Worm (Caenorhabditis elegans) whole organism, midembryonic: Measurements from ENCODE around the gene Y97E10B.1.

Experiments used
- T22C8.4 ChIP-seq: fragments of 200-800 bp; sonication (Bioruptor generic); IDR thresholded peaks from 2 replicates; pipeline ENCODE4 v1.3.6; 2022; ENCODE audit warnings: missing genetic modification characterization, missing compliant biosample characterization
- cog-1 ChIP-seq: sonication (generic microtip); optimal IDR thresholded peaks from 2 replicates; lab custom pipeline; 2016; ENCODE audit warnings: missing genetic modification characterization, missing compliant biosample characterization
- flt-1 ChIP-seq: fragments of 200-800 bp; sonication (Bioruptor generic); IDR thresholded peaks from 2 replicates; pipeline ENCODE4 v1.3.6; 2022; ENCODE audit warnings: missing genetic modification characterization, missing compliant biosample characterization
- klf-2 ChIP-seq: fragments of 200-800 bp; sonication (Bioruptor generic); conservative IDR thresholded peaks from 2 replicates; pipeline ENCODE4 v1.3.6; 2022; ENCODE audit warnings: missing genetic modification reagents, missing genetic modification characterization, missing compliant biosample characterization
- med-1 ChIP-seq: sonication (generic microtip); optimal IDR thresholded peaks from 2 replicates; lab custom pipeline; 2017; ENCODE audit warnings: missing genetic modification characterization, mild to moderate bottlenecking, missing compliant biosample characterization, antibody characterized with exemption, missing genetic modification reagents; ENCODE audit not compliant: insufficient read depth
- ref-1 ChIP-seq: fragments of 200-800 bp; sonication (Bioruptor generic); conservative IDR thresholded peaks from 2 replicates; pipeline ENCODE4 v1.3.6; 2022; ENCODE audit warnings: missing genetic modification reagents, missing genetic modification characterization, missing compliant biosample characterization
- tab-1 ChIP-seq: fragments of 200-800 bp; sonication (Bioruptor generic); IDR thresholded peaks from 2 replicates; pipeline ENCODE4 v1.3.6; 2022; ENCODE audit warnings: missing genetic modification characterization, missing compliant biosample characterization
- ztf-23 ChIP-seq: fragments of 200-800 bp; sonication (Bioruptor generic); IDR thresholded peaks from 2 replicates; pipeline ENCODE4 v1.3.6; 2022; ENCODE audit warnings: missing genetic modification reagents, missing genetic modification characterization, missing compliant biosample characterization
- ztf-29 ChIP-seq: fragments of 200-800 bp; sonication (Bioruptor generic); IDR thresholded peaks from 2 replicates; pipeline ENCODE4 v1.3.6; 2022; ENCODE audit warnings: missing genetic modification reagents, missing genetic modification characterization, missing compliant biosample characterization

The Y97E10B.1 gene

DNA sequence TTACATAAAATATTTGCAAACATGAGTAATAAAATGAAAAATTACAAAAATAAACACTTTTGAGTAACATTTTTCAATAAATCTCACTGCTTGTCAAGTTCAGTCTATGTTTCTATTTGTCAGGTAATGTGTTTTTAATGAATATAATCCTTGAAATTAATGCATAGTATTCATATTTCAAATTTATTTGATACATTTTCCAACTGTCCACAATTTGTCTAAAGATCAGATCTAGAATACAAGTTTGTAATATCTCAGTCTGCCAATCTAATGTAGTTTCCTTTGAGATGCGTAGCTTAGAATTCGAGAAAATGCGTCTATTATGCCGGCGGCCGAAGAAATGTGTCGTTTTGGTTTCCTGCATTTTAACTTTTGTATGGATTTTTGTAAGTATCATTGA is at the start of gene Y97E10B.1:
Y97E10B.1 (plus strand) TSS at position 301 of the 400 bp plus-strand sequence.
- TF ChIP-seq flt-1 (GFP tag; lab: Robert Waterston, UW) (no peak), ztf-23 (GFP tag; lab: Robert Waterston, UW) (no peak), cog-1 (tag; lab: Kevin White, UChicago) (no peak), med-1 (GFP tag; lab: Kevin White, UChicago) (no peak), T22C8.4 (no peak), ref-1 (GFP tag; lab: Robert Waterston, UW) (no peak), ztf-29 (GFP tag; lab: Robert Waterston, UW) (no peak), klf-2 (no peak), tab-1 (GFP tag; lab: Robert Waterston, UW) (no peak)

DNA sequence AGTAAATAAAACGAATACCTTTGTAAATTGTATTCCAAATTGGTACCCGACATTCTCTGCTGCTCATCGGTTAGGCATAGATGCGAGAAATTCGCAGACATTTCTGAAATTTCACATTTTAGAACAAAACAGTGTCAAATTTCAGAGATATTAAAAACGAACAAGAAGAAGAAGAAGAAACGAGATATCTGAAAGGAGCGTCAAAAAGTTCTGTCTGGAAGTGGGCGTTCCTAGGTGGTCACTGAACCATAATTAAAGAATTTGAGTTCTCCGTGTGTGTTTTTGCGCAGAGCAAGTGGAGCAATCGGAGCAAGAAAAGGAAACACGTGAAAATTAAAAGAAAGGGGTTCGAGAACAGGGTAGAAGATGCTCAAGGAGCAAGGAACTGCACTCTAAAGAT is 43.9 kb upstream of the Y97E10B.1 start, which contains the start of gene F40A3.7:
F40A3.7 (minus strand) TSS at position 101 of the 400 bp plus-strand sequence.
- TF ChIP-seq med-1 (GFP tag; lab: Kevin White, UChicago) (no peak), tab-1 (GFP tag; lab: Robert Waterston, UW) (no peak), T22C8.4 (no peak), ztf-23 (GFP tag; lab: Robert Waterston, UW) (no peak), flt-1 (GFP tag; lab: Robert Waterston, UW) (no peak), ref-1 (GFP tag; lab: Robert Waterston, UW) (no peak), ztf-29 (GFP tag; lab: Robert Waterston, UW) (no peak), klf-2 (no peak), cog-1 (tag; lab: Kevin White, UChicago) (no peak)

DNA sequence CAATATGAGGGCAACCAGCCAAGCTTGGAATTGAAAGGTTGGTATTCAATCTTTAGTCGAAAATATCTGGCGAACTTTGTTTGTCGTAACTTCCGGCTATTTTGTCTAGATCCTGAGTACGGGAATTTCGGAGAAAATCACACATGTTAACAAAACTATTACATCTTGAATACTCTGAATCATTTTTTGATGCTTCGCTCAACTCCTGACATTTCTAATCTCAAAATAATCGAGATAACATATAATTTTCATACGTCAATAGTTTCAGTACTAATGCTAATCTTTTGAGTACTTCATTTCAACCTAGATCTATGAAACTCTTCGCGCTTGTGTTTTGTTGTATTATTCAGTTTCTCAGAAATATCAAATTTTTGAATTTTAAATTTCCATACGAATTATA is 42.4 kb upstream of the Y97E10B.1 start:
- no peak for TF ChIP-seq T22C8.4
- TF ChIP-seq med-1 (GFP tag; lab: Kevin White, UChicago): no peak
- no peak for TF ChIP-seq klf-2
- no peak for TF ChIP-seq ztf-29 (GFP tag; lab: Robert Waterston, UW)
- no peak for TF ChIP-seq tab-1 (GFP tag; lab: Robert Waterston, UW)
- no peak for TF ChIP-seq ztf-23 (GFP tag; lab: Robert Waterston, UW)
- no peak for TF ChIP-seq ref-1 (GFP tag; lab: Robert Waterston, UW)
- no peak for TF ChIP-seq flt-1 (GFP tag; lab: Robert Waterston, UW)
- no peak for TF ChIP-seq cog-1 (tag; lab: Kevin White, UChicago)

DNA sequence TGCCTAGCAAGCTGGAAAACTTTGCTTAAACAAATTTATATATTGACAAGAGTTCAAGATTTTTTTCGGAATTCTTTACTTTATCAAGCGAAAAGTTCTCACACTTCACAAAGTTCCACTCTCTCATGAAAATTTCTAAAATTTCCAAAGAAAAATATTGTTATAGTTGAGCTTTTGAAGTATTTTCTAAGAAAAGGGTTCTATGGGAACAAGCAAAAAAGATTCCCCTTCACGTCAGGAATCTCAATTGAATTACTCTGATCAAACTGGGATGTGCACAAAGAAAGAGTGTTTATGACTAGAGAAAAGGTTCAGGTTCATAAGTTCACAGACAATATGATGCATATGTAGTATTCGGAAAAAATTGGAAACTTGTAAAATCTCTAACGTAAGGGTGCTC is 39.3 kb upstream of the Y97E10B.1 start:
- TF ChIP-seq ztf-29 (GFP tag; lab: Robert Waterston, UW) (no peak), med-1 (GFP tag; lab: Kevin White, UChicago) (no peak), ref-1 (GFP tag; lab: Robert Waterston, UW) (no peak), T22C8.4 (no peak), cog-1 (tag; lab: Kevin White, UChicago) (no peak), ztf-23 (GFP tag; lab: Robert Waterston, UW) (no peak), tab-1 (GFP tag; lab: Robert Waterston, UW) (no peak)

DNA sequence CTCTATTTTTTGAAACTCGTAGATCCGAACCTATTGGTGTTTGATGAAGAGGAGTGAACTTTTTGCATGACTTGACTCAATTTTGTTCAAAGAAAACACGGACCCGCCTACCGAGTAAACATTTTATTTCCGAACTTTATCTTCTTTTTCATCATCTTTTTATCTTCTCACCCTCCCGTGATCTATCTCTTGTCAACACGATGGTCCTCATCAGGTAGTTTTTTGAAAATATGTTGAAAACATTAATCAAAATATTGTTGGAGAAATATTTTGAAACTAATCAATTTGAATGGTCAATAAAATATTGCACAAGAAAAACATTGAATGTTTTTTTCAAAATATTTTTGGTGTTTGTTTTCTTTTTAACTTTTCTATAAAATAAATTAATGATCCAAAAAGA is 35.2 kb upstream of the Y97E10B.1 start:
- TF ChIP-seq med-1 (GFP tag; lab: Kevin White, UChicago) (no peak), ref-1 (GFP tag; lab: Robert Waterston, UW) (no peak), klf-2 (no peak)

DNA sequence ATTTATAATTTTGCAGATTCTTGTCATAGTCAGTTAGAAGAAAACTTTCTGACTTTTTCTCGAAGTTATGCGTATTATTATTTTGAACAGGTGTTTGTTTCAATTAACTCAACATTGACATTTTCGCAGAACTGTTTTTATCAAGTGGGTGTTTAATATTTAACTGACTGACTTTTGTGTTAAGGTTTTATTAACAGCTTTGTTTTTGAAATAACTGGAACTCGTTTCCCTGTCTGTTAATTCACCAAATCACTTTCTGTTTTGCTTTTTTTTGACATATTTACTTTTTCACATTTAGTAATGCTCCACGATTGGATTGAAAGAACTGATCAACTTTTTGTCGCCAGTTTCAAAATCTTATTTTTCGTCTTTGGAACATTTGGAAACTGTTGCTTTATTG is 18.2 kb upstream of the Y97E10B.1 start, which contains the start of gene srsx-7:
srsx-7 (plus strand) TSS at position 301 of the 400 bp plus-strand sequence.
- TF ChIP-seq flt-1 (GFP tag; lab: Robert Waterston, UW) (no peak), T22C8.4 (no peak), klf-2 (no peak), tab-1 (GFP tag; lab: Robert Waterston, UW) (no peak), ref-1 (GFP tag; lab: Robert Waterston, UW) (no peak), ztf-23 (GFP tag; lab: Robert Waterston, UW) (no peak), med-1 (GFP tag; lab: Kevin White, UChicago) (no peak), ztf-29 (GFP tag; lab: Robert Waterston, UW) (no peak), cog-1 (tag; lab: Kevin White, UChicago) (no peak)

DNA sequence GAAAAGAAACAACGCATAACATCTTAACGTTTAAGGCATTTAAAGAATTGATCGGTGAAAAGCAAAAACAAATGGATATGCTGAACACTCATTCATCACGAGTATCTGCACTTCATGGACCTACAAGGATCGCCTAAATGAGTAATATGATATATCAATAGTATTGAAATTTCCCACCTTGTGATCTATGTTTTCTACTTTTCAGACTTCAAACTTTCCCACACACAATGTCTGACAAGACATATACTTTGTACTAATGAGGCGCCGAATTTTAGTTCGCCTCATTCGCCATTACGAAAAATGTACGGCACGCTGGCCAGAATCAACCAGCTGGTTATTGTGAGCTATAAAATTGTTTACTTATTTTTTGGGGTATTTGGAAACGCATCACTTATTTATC is 16.9 kb upstream of the Y97E10B.1 start, which contains the start of gene srsx-6:
srsx-6 (plus strand) TSS at position 301 of the 400 bp plus-strand sequence.
- TF ChIP-seq ztf-23 (GFP tag; lab: Robert Waterston, UW) (no peak), cog-1 (tag; lab: Kevin White, UChicago) (no peak), med-1 (GFP tag; lab: Kevin White, UChicago) (no peak), T22C8.4 (no peak), ztf-29 (GFP tag; lab: Robert Waterston, UW) (no peak), ref-1 (GFP tag; lab: Robert Waterston, UW) (no peak), flt-1 (GFP tag; lab: Robert Waterston, UW) (no peak), klf-2 (no peak), tab-1 (GFP tag; lab: Robert Waterston, UW) (no peak)

DNA sequence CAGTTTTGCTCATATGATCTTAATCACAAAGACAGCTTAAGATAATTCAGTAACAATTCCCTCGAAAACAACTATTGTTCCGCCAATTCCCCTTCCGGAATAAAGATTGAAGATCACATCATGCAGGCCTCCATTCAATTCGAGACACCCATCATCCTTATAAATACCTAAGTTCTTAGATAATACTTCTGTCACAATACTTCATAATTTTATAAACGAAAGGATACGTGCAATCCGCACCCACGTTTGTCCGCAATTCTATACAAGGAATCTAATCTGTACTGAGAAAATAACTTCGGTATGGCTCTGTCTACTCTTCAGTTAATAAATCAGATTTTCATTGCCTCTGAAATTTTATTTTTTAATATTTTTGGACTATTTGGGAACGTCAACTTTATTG is 15.0 kb upstream of the Y97E10B.1 start, which contains the start of gene srsx-5:
srsx-5 (plus strand) TSS at position 301 of the 400 bp plus-strand sequence.
- no peak for TF ChIP-seq cog-1 (tag; lab: Kevin White, UChicago)
- no peak for TF ChIP-seq med-1 (GFP tag; lab: Kevin White, UChicago)
- no peak for TF ChIP-seq T22C8.4
- TF ChIP-seq ztf-23 (GFP tag; lab: Robert Waterston, UW): no peak
- TF ChIP-seq ref-1 (GFP tag; lab: Robert Waterston, UW): no peak
- no peak for TF ChIP-seq ztf-29 (GFP tag; lab: Robert Waterston, UW)
- TF ChIP-seq tab-1 (GFP tag; lab: Robert Waterston, UW): no peak
- no peak for TF ChIP-seq flt-1 (GFP tag; lab: Robert Waterston, UW)
- TF ChIP-seq klf-2: no peak

DNA sequence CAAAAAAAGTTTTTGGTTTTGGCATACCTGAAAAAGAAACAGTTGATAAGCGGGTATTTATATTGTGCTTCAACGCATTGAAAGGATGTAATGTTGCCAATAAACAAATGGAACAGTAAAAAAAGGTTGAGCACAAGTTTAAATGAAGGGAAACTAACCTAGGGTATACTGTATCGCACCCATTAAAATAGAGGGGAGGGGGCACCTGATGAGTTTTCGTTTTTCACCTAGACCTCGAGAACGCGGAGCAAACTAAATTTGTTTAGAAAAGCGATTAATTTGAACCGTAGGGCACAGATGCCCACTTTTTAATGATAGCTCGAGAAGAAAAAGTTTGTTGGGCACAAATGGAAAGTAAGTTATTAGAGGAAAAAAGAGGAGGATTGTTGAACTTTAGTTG is 10.7 kb upstream of the Y97E10B.1 start, which contains the start of gene ncx-10:
ncx-10 (minus strand) TSS at position 101 of the 400 bp plus-strand sequence.
- TF ChIP-seq ref-1 (GFP tag; lab: Robert Waterston, UW) (no peak), tab-1 (GFP tag; lab: Robert Waterston, UW) (no peak), klf-2 (no peak), T22C8.4 (no peak), ztf-23 (GFP tag; lab: Robert Waterston, UW) (no peak), cog-1 (tag; lab: Kevin White, UChicago) (no peak), flt-1 (GFP tag; lab: Robert Waterston, UW) (no peak), med-1 (GFP tag; lab: Kevin White, UChicago) (no peak), ztf-29 (GFP tag; lab: Robert Waterston, UW) (no peak)
